In genomic region chr3L:8461229-8462004, dm6 we compare ENCODE assay signal across 2 fruit fly cellular contexts.
TF ChIP-seq lines count a peak whose summit lies in the region.

No protein-coding gene starts in this region.

TF ChIP-seq in whole organism, embryonic, 481 proteins besides CTCF, POLR2A, EP300 and RAD21 (continued from another document and continues in another):
- TF ChIP-seq sens (GFP tag; lab: Kevin White, UChicago) (peak; percentile 77), odd (GFP tag; optimal IDR thresholded peaks at IDR 0.05; lab: Kevin White, UChicago) (no peak), gfzf (GFP tag; optimal IDR thresholded peaks at IDR 0.05; lab: Kevin White, UChicago) (no peak), CG11723 (GFP tag; optimal IDR thresholded peaks at IDR 0.05; lab: Kevin White, UChicago) (no peak), Sin3A (optimal IDR thresholded peaks at IDR 0.05; lab: Kevin White, UChicago) (no peak), ERR (GFP tag; optimal IDR thresholded peaks at IDR 0.05; lab: Kevin White, UChicago) (no peak), CG7372 (GFP tag; IDR thresholded peaks at IDR 0.05; lab: Robert Waterston, UW) (no peak), CG7786 (GFP tag; optimal IDR thresholded peaks at IDR 0.05; lab: Kevin White, UChicago) (no peak), Dek (tag; optimal IDR thresholded peaks at IDR 0.05; lab: Kevin White, UChicago) (peak; percentile 3), Ets97D (GFP tag; optimal IDR thresholded peaks at IDR 0.05; lab: Kevin White, UChicago) (no peak), grn (GFP tag; optimal IDR thresholded peaks at IDR 0.05; lab: Kevin White, UChicago) (no peak), yki (optimal IDR thresholded peaks at IDR 0.05; lab: Kevin White, UChicago) (no peak), CG6813 (GFP tag; optimal IDR thresholded peaks at IDR 0.05; lab: Kevin White, UChicago) (no peak), gcm (GFP tag; optimal IDR thresholded peaks at IDR 0.05; lab: Kevin White, UChicago) (peak; percentile 44), Oli (tag; optimal IDR thresholded peaks at IDR 0.05; lab: Kevin White, UChicago) (no peak), hkb (optimal IDR thresholded peaks at IDR 0.05; lab: Kevin White, UChicago) (no peak), hkb (GFP tag; IDR thresholded peaks at IDR 0.05; lab: Robert Waterston, UW) (no peak), Hr3 (GFP tag; optimal IDR thresholded peaks at IDR 0.05; lab: Kevin White, UChicago) (no peak), row (GFP tag; IDR thresholded peaks at IDR 0.05; lab: Robert Waterston, UW) (peak; percentile 45; the same call in 2 of the 3 replicates), Gug (GFP tag; IDR thresholded peaks at IDR 0.05; lab: Robert Waterston, UW) (no peak), ind (GFP tag; optimal IDR thresholded peaks at IDR 0.05; lab: Kevin White, UChicago) (no peak), dmrt11E (tag; optimal IDR thresholded peaks at IDR 0.05; lab: Kevin White, UChicago) (peak; percentile 22), abd-A (tag; optimal IDR thresholded peaks at IDR 0.05; lab: Kevin White, UChicago) (no peak), Fer2 (tag; optimal IDR thresholded peaks at IDR 0.05; lab: Kevin White, UChicago) (no peak), CG3847 (GFP tag; IDR thresholded peaks at IDR 0.05; lab: Robert Waterston, UW) (no peak), zen2 (GFP tag; IDR thresholded peaks at IDR 0.05; lab: Robert Waterston, UW; ENCODE audit: partially characterized antibody) (no peak), Ets65A (GFP tag; lab: Kevin White, UChicago) (no peak), gsb-n (tag; optimal IDR thresholded peaks at IDR 0.05; lab: Kevin White, UChicago) (peak; percentile 39), CG17385 (GFP tag; optimal IDR thresholded peaks at IDR 0.05; lab: Kevin White, UChicago) (no peak), CG42726 (GFP tag; IDR thresholded peaks at IDR 0.05; lab: Robert Waterston, UW; ENCODE audit: partially characterized antibody) (no peak), CG9215 (GFP tag; IDR thresholded peaks at IDR 0.05; lab: Robert Waterston, UW) (no peak), chm (GFP tag; IDR thresholded peaks at IDR 0.05; lab: Robert Waterston, UW) (peak; percentile 56; the same call in 1 of the 2 replicates), CG30403 (GFP tag; optimal IDR thresholded peaks at IDR 0.05; lab: Kevin White, UChicago) (no peak), Fer1 (GFP tag; optimal IDR thresholded peaks at IDR 0.05; lab: Kevin White, UChicago) (no peak), H15 (GFP tag; IDR thresholded peaks at IDR 0.05; lab: Robert Waterston, UW) (no peak), jigr1 (GFP tag; IDR thresholded peaks at IDR 0.05; lab: Robert Waterston, UW) (no peak), CG1603 (tag; optimal IDR thresholded peaks at IDR 0.05; lab: Kevin White, UChicago) (no peak), CG12104 (GFP tag; optimal IDR thresholded peaks at IDR 0.05; lab: Kevin White, UChicago) (no peak), ro (GFP tag; IDR thresholded peaks at IDR 0.05; lab: Robert Waterston, UW) (no peak), Max (GFP tag; optimal IDR thresholded peaks at IDR 0.05; lab: Kevin White, UChicago) (no peak), CG12744 (GFP tag; optimal IDR thresholded peaks at IDR 0.05; lab: Kevin White, UChicago) (no peak), kni (GFP tag; optimal IDR thresholded peaks at IDR 0.05; lab: Kevin White, UChicago) (peak; percentile 89), twi (tag; optimal IDR thresholded peaks at IDR 0.05; lab: Kevin White, UChicago) (peak; percentile 37), Poxn (GFP tag; IDR thresholded peaks at IDR 0.05; lab: Robert Waterston, UW) (no peak), ftz-f1 (GFP tag; optimal IDR thresholded peaks at IDR 0.05; lab: Kevin White, UChicago) (no peak), Nf-YC (tag; optimal IDR thresholded peaks at IDR 0.05; lab: Kevin White, UChicago) (no peak), CG6791 (GFP tag; IDR thresholded peaks at IDR 0.05; lab: Robert Waterston, UW; ENCODE audit: partially characterized antibody) (no peak), knrl (GFP tag; IDR thresholded peaks at IDR 0.05; lab: Robert Waterston, UW; ENCODE audit: partially characterized antibody) (no peak), ranshi (GFP tag; IDR thresholded peaks at IDR 0.05; lab: Robert Waterston, UW) (no peak), sqz (GFP tag; optimal IDR thresholded peaks at IDR 0.05; lab: Kevin White, UChicago) (peak; percentile 8), HmgZ (tag; optimal IDR thresholded peaks at IDR 0.05; lab: Kevin White, UChicago) (no peak), CG12942 (GFP tag; optimal IDR thresholded peaks at IDR 0.05; lab: Kevin White, UChicago) (no peak), ATbp (GFP tag; optimal IDR thresholded peaks at IDR 0.05; lab: Kevin White, UChicago) (no peak), sob (GFP tag; IDR thresholded peaks at IDR 0.05; lab: Robert Waterston, UW) (no peak), cas (GFP tag; IDR thresholded peaks at IDR 0.05; lab: Robert Waterston, UW) (no peak), Atf-2 (GFP tag; optimal IDR thresholded peaks at IDR 0.05; lab: Kevin White, UChicago) (no peak), pzg (GFP tag; optimal IDR thresholded peaks at IDR 0.05; lab: Kevin White, UChicago) (no peak), CG6654 (GFP tag; optimal IDR thresholded peaks at IDR 0.05; lab: Kevin White, UChicago) (no peak), CG4730 (GFP tag; IDR thresholded peaks at IDR 0.05; lab: Robert Waterston, UW) (no peak), cg (GFP tag; optimal IDR thresholded peaks at IDR 0.05; lab: Kevin White, UChicago) (no peak), CG15073 (GFP tag; optimal IDR thresholded peaks at IDR 0.05; lab: Kevin White, UChicago) (no peak), CG3838 (GFP tag; optimal IDR thresholded peaks at IDR 0.05; lab: Kevin White, UChicago) (no peak), Dll (GFP tag; IDR thresholded peaks at IDR 0.05; lab: Robert Waterston, UW; ENCODE audit: partially characterized antibody) (0 out of 4 replicates have a peak, but pooled peaks have one; percentile 12), CG13296 (GFP tag; optimal IDR thresholded peaks at IDR 0.05; lab: Kevin White, UChicago) (no peak), Hr78 (GFP tag; optimal IDR thresholded peaks at IDR 0.05; lab: Kevin White, UChicago) (no peak), al (GFP tag; IDR thresholded peaks at IDR 0.05; lab: Robert Waterston, UW) (no peak), Ptx1 (GFP tag; IDR thresholded peaks at IDR 0.05; lab: Robert Waterston, UW) (no peak), Myb (GFP tag; optimal IDR thresholded peaks at IDR 0.05; lab: Kevin White, UChicago) (no peak), cwo (GFP tag; optimal IDR thresholded peaks at IDR 0.05; lab: Kevin White, UChicago) (no peak), Side (GFP tag; optimal IDR thresholded peaks at IDR 0.05; lab: Kevin White, UChicago) (no peak)

TF ChIP-seq in whole organism, prepupa, 60 proteins besides CTCF, POLR2A, EP300 and RAD21 (continued from another document):
- TF ChIP-seq CG10669 (GFP tag; optimal IDR thresholded peaks at IDR 0.05; lab: Kevin White, UChicago) (no peak), CG6163 (GFP tag; IDR thresholded peaks at IDR 0.05; lab: Robert Waterston, UW) (0 out of 3 replicates have a peak, but pooled peaks have one; percentile 47), CG8119 (GFP tag; IDR thresholded peaks at IDR 0.05; lab: Robert Waterston, UW) (peak; percentile 27; the same call in 1 of the 3 replicates), CG10631 (GFP tag; optimal IDR thresholded peaks at IDR 0.05; lab: Kevin White, UChicago) (no peak), Ets21C (GFP tag; optimal IDR thresholded peaks at IDR 0.05; lab: Kevin White, UChicago) (no peak), CG8632 (GFP tag; optimal IDR thresholded peaks at IDR 0.05; lab: Kevin White, UChicago) (peak; percentile 48), CG11294 (GFP tag; IDR thresholded peaks at IDR 0.05; lab: Robert Waterston, UW) (no peak), fd85E (GFP tag; optimal IDR thresholded peaks at IDR 0.05; lab: Kevin White, UChicago) (no peak), Gug (GFP tag; IDR thresholded peaks at IDR 0.05; lab: Robert Waterston, UW) (0 out of 2 replicates have a peak, but pooled peaks have one; percentile 9), Blimp-1 (GFP tag; optimal IDR thresholded peaks at IDR 0.05; lab: Kevin White, UChicago) (no peak), Hr4 (GFP tag; optimal IDR thresholded peaks at IDR 0.05; lab: Kevin White, UChicago) (no peak), net (GFP tag; optimal IDR thresholded peaks at IDR 0.05; lab: Kevin White, UChicago) (peak; percentile 43), Eip75B (GFP tag; optimal IDR thresholded peaks at IDR 0.05; lab: Kevin White, UChicago) (peak; percentile 7), spab (GFP tag; optimal IDR thresholded peaks at IDR 0.05; lab: Kevin White, UChicago) (peak; percentile 26), Lpt (GFP tag; optimal IDR thresholded peaks at IDR 0.05; lab: Kevin White, UChicago) (no peak), Smox (GFP tag; optimal IDR thresholded peaks at IDR 0.05; lab: Kevin White, UChicago) (no peak), topi (GFP tag; optimal IDR thresholded peaks at IDR 0.05; lab: Kevin White, UChicago) (peak; percentile 16), CG11762 (GFP tag; optimal IDR thresholded peaks at IDR 0.05; lab: Kevin White, UChicago; ENCODE audit: insufficient read depth) (peak; percentile 22), ss (GFP tag; optimal IDR thresholded peaks at IDR 0.05; lab: Kevin White, UChicago) (peak in 1 of 2 experiments; percentile 38), dsx (GFP tag; optimal IDR thresholded peaks at IDR 0.05; lab: Kevin White, UChicago; ENCODE audit: poor library complexity, severe bottlenecking) (no peak), CG3032 (tag; optimal IDR thresholded peaks at IDR 0.05; lab: Kevin White, UChicago) (peak; percentile 15), svp (GFP tag; lab: Kevin White, UChicago) (no peak), CG4318 (GFP tag; optimal IDR thresholded peaks at IDR 0.05; lab: Kevin White, UChicago) (no peak)
